Fruit fly (Drosophila melanogaster): ENCODE data around the gene RpS10b.

RpS10b gene

DNA sequence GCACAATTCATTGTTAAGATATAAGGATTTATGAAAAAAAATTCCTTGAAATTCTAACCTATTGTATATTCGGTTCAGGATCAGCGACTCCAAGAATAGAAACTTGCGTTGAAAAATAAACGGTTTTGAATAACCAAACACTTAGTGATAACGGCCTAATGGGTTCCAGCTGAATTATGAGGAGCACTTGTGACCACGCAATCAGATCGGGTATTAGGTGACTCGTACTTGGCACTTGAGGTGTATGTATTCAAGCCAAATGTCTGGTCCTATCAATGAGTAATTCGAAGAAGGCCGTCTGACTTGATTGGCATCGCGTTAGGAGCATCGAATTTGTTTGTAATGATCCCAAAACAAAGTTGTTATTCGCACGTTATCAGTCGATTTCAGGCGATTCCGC lies 7.3 kb upstream of the RpS10b start (continued):
- TF ChIP-seq mirr (GFP tag; optimal IDR thresholded peaks at IDR 0.05) (peak; percentile 19), slp2 (GFP tag; optimal IDR thresholded peaks at IDR 0.05) (no peak), pho (GFP tag; optimal IDR thresholded peaks at IDR 0.05) (no peak)

- TF ChIP-seq grn (GFP tag; optimal IDR thresholded peaks at IDR 0.05), result peak; percentile 28
- TF ChIP-seq exex (tag; optimal IDR thresholded peaks at IDR 0.05), result peak; percentile 73
- TF ChIP-seq z (GFP tag; IDR thresholded peaks at IDR 0.05), result no peak
- TF ChIP-seq CG34376 (GFP tag; optimal IDR thresholded peaks at IDR 0.05), result peak; percentile 25
- no peak for TF ChIP-seq HLH54F (GFP tag; optimal IDR thresholded peaks at IDR 0.05)
- TF ChIP-seq gsb (GFP tag; IDR thresholded peaks at IDR 0.05), result no peak
- no peak for TF ChIP-seq Hr78 (GFP tag; optimal IDR thresholded peaks at IDR 0.05)
- no peak for TF ChIP-seq mirr (GFP tag; optimal IDR thresholded peaks at IDR 0.05)
- TF ChIP-seq sug (tag; optimal IDR thresholded peaks at IDR 0.05), result peak; percentile 49
Observed at dm6 chrX:19592309-19592708, 5.5 kb upstream of the RpS10b start, which contains the start of gene CG14205. TSS of gene CG14205 (plus strand) at chrX:19592609.

DNA sequence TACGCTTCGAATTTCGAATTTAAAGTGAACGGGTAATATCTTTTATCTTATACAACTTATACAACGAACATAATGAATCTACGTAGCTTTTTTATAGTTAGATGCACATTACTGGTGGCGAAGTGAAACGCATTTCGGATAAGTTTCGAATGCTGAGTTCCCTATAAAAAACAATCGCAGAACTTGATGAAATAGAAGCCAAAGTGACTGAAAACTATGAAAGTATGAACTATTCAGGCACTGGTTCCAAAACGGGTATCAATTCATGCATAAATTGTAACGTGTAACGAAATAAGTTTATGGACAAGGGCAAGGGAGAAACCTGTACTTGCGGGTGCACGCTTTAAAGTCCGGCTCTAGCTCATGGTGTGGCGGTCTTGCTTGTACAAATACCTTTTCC lies 2.0 kb upstream of the RpS10b start:
- TF ChIP-seq Med (GFP tag), result peak; percentile 9
- peak; percentile 60 for TF ChIP-seq CG5245 (GFP tag; optimal IDR thresholded peaks at IDR 0.05)
- TF ChIP-seq D19B (GFP tag; optimal IDR thresholded peaks at IDR 0.05), result peak; percentile 53
- TF ChIP-seq Hey (tag; optimal IDR thresholded peaks at IDR 0.05), result no peak
- peak; percentile 48 for TF ChIP-seq Sry-β (GFP tag; optimal IDR thresholded peaks at IDR 0.05)
- peak; percentile 59 for TF ChIP-seq CG15514 (GFP tag; optimal IDR thresholded peaks at IDR 0.05)
- no peak for TF ChIP-seq CG17802 (tag; optimal IDR thresholded peaks at IDR 0.05)
- TF ChIP-seq H2.0 (GFP tag; IDR thresholded peaks at IDR 0.05), result peak; percentile 15; the same call in 1 of the 2 replicates

- TF ChIP-seq mirr (GFP tag; optimal IDR thresholded peaks at IDR 0.05) (no peak), nerfin-2 (GFP tag; IDR thresholded peaks at IDR 0.05; ENCODE audit: partially characterized antibody) (no peak), Oaz (GFP tag; IDR thresholded peaks at IDR 0.05) (no peak), NFAT (GFP tag; IDR thresholded peaks at IDR 0.05) (no peak), D (optimal IDR thresholded peaks at IDR 0.05) (no peak), D (GFP tag; optimal IDR thresholded peaks at IDR 0.05) (no peak), CG4404 (GFP tag; IDR thresholded peaks at IDR 0.05) (no peak), ci (GFP tag; IDR thresholded peaks at IDR 0.05) (peak; percentile 46; the same call in 1 of the 3 replicates), ap (GFP tag; IDR thresholded peaks at IDR 0.05) (no peak), zfh1 (GFP tag; IDR thresholded peaks at IDR 0.05) (no peak), CG14667 (GFP tag; IDR thresholded peaks at IDR 0.05) (no peak), Xbp1 (GFP tag; optimal IDR thresholded peaks at IDR 0.05) (no peak), ken (GFP tag; IDR thresholded peaks at IDR 0.05) (0 out of 3 replicates have a peak, but pooled peaks have one; percentile 15), CG15011 (GFP tag; optimal IDR thresholded peaks at IDR 0.05) (no peak), Poxn (GFP tag; IDR thresholded peaks at IDR 0.05) (no peak), crp (GFP tag; optimal IDR thresholded peaks at IDR 0.05) (no peak), CG10209 (GFP tag; optimal IDR thresholded peaks at IDR 0.05) (no peak), pita (GFP tag; optimal IDR thresholded peaks at IDR 0.05) (no peak), ftz-f1 (GFP tag; optimal IDR thresholded peaks at IDR 0.05) (no peak), Med (GFP tag) (peak; percentile 75), CG2712 (tag; optimal IDR thresholded peaks at IDR 0.05) (no peak), grau (tag; optimal IDR thresholded peaks at IDR 0.05) (no peak), crc (GFP tag; optimal IDR thresholded peaks at IDR 0.05) (no peak), chm (GFP tag; IDR thresholded peaks at IDR 0.05) (peak; percentile 44; the same call in 1 of the 2 replicates), chif (GFP tag; optimal IDR thresholded peaks at IDR 0.05) (no peak), sens (GFP tag) (peak; percentile 78), CG8089 (GFP tag; optimal IDR thresholded peaks at IDR 0.05) (no peak), ERR (GFP tag; optimal IDR thresholded peaks at IDR 0.05) (no peak), CG11398 (GFP tag; optimal IDR thresholded peaks at IDR 0.05) (no peak)
Observed at dm6 chrX:19598503-19598902, 672 bp downstream of the RpS10b start.

Measured in whole organism, embryonic.